Worm (Caenorhabditis elegans) whole organism, young adult: ENCODE data around the gene fubl-2.

Source experiments
- B0261.1 ChIP-seq: sonication (generic microtip); optimal IDR thresholded peaks from 2 replicates; lab custom pipeline; 2016; ENCODE audit warnings: mild to moderate bottlenecking, missing genetic modification characterization, moderate library complexity, missing compliant biosample characterization
- C06A6.2 ChIP-seq: fragments of 200-800 bp; sonication (Bioruptor generic); conservative IDR thresholded peaks from 2 replicates; pipeline ENCODE4 v1.3.6; 2022; ENCODE audit warnings: missing genetic modification characterization, missing compliant biosample characterization
- F10E7.11 ChIP-seq: sonication (generic microtip); optimal IDR thresholded peaks from 2 replicates; lab custom pipeline; 2017; ENCODE audit warnings: mild to moderate bottlenecking, missing genetic modification characterization, moderate library complexity, missing compliant biosample characterization
- F22D6.2 ChIP-seq: sonication (generic microtip); optimal IDR thresholded peaks from 2 replicates; lab custom pipeline; 2016; ENCODE audit warnings: mild to moderate bottlenecking, missing genetic modification characterization, missing compliant biosample characterization
- F23B12.7 ChIP-seq: sonication (generic microtip); optimal IDR thresholded peaks from 2 replicates; lab custom pipeline; 2017; ENCODE audit warnings: missing genetic modification characterization, mild to moderate bottlenecking, missing compliant biosample characterization, antibody characterized with exemption, moderate library complexity; ENCODE audit not compliant: insufficient read depth
- F52B5.7 ChIP-seq: sonication (generic microtip); optimal IDR thresholded peaks from 2 replicates; lab custom pipeline; 2016; ENCODE audit warnings: mild to moderate bottlenecking, missing genetic modification characterization, missing compliant biosample characterization
- F57C9.4 ChIP-seq: sonication (generic microtip); optimal IDR thresholded peaks from 2 replicates; lab custom pipeline; 2017; ENCODE audit warnings: mild to moderate bottlenecking, missing genetic modification characterization, missing compliant biosample characterization
- K12H6.12 ChIP-seq: fragments of 200-800 bp; sonication (Bioruptor generic); optimal IDR thresholded peaks from 2 replicates; lab custom pipeline; 2018; ENCODE audit warnings: mild to moderate bottlenecking, missing genetic modification characterization, missing compliant biosample characterization
- Y53G8AR.9 ChIP-seq: fragments of 200-800 bp; sonication (Bioruptor generic); conservative IDR thresholded peaks from 2 replicates; pipeline ENCODE4 v1.3.6; 2022; ENCODE audit warnings: missing genetic modification reagents, missing genetic modification characterization, missing compliant biosample characterization
- aptf-2 ChIP-seq: fragments of 200-800 bp; sonication (Bioruptor generic); conservative IDR thresholded peaks from 2 replicates; pipeline ENCODE4 v1.3.6; 2022; ENCODE audit warnings: missing genetic modification reagents, missing genetic modification characterization, missing compliant biosample characterization
- athp-1 ChIP-seq: sonication (generic microtip); optimal IDR thresholded peaks from 2 replicates; lab custom pipeline; 2017; ENCODE audit warnings: mild to moderate bottlenecking, missing genetic modification characterization, missing compliant biosample characterization
- attf-6 ChIP-seq: fragments of 200-800 bp; sonication (Bioruptor generic); IDR thresholded peaks from 2 replicates; pipeline ENCODE4 v1.3.6; 2022; ENCODE audit warnings: missing genetic modification reagents, missing genetic modification characterization, missing compliant biosample characterization
- bed-2 ChIP-seq: fragments of 200-800 bp; sonication (Bioruptor generic); IDR thresholded peaks from 2 replicates; pipeline ENCODE4 v1.3.6; 2022; ENCODE audit warnings: missing genetic modification reagents, missing genetic modification characterization, missing compliant biosample characterization
- cebp-2 ChIP-seq: fragments of 200-800 bp; sonication (Bioruptor generic); IDR thresholded peaks from 2 replicates; pipeline ENCODE4 v1.3.6; 2022; ENCODE audit warnings: missing genetic modification characterization, missing compliant biosample characterization
- dpl-1 ChIP-seq: fragments of 150-350 bp; optimal IDR thresholded peaks from 2 replicates; lab custom pipeline; 2014; ENCODE audit warnings: missing biosample characterization, missing genetic modification reagents, missing genetic modification characterization
- efl-1 ChIP-seq: fragments of 150-350 bp; optimal IDR thresholded peaks from 2 replicates; lab custom pipeline; 2014; ENCODE audit warnings: missing biosample characterization, missing genetic modification reagents, missing genetic modification characterization
- egrh-3 ChIP-seq: fragments of 200-800 bp; sonication (Bioruptor generic); IDR thresholded peaks from 2 replicates; pipeline ENCODE4 v1.3.6; 2022; ENCODE audit warnings: missing genetic modification reagents, missing genetic modification characterization, missing compliant biosample characterization
- ets-4 ChIP-seq: fragments of 200-800 bp; sonication (Bioruptor generic); optimal IDR thresholded peaks from 2 replicates; lab custom pipeline; 2018; ENCODE audit warnings: mild to moderate bottlenecking, missing genetic modification characterization, missing compliant biosample characterization
- fkh-3 ChIP-seq: sonication (generic microtip); optimal IDR thresholded peaks from 2 replicates; lab custom pipeline; 2016; ENCODE audit warnings: mild to moderate bottlenecking, missing genetic modification characterization, missing compliant biosample characterization
- lag-1 ChIP-seq: fragments of 200-800 bp; sonication (Bioruptor generic); IDR thresholded peaks from 2 replicates; pipeline ENCODE4 v1.3.6; 2022; ENCODE audit warnings: missing genetic modification reagents, missing genetic modification characterization, missing compliant biosample characterization
- let-607 ChIP-seq, 2 experiments: fragments of 200-800 bp in 1 of 2; sonication (Bioruptor generic) in 1 of 2; sonication (generic microtip) in 1 of 2; optimal IDR thresholded peaks; 2 replicates each; lab custom pipeline; 2016 to 2018; ENCODE audit warnings: mild to moderate bottlenecking in 2 of 2, missing compliant biosample characterization in 2 of 2, missing genetic modification characterization in 2 of 2, moderate library complexity in 2 of 2, missing genotype in 1 of 2
- mcd-1 ChIP-seq: fragments of 200-800 bp; sonication (Bioruptor generic); IDR thresholded peaks from 2 replicates; pipeline ENCODE4 v1.3.6; 2022; ENCODE audit warnings: missing genetic modification reagents, missing genetic modification characterization, missing compliant biosample characterization
- mel-28 ChIP-seq: sonication (generic microtip); optimal IDR thresholded peaks from 2 replicates; lab custom pipeline; 2016; ENCODE audit warnings: borderline replicate concordance, mild to moderate bottlenecking, missing genetic modification characterization, missing compliant biosample characterization
- mes-4 ChIP-seq: sonication (generic microtip); optimal IDR thresholded peaks from 2 replicates; lab custom pipeline; 2016; ENCODE audit warnings: missing genotype, missing genetic modification characterization, missing compliant biosample characterization
- mxl-1 ChIP-seq: sonication (generic microtip); optimal IDR thresholded peaks from 2 replicates; lab custom pipeline; 2016; ENCODE audit warnings: missing genetic modification characterization, missing compliant biosample characterization
- nhr-120 ChIP-seq: fragments of 200-800 bp; sonication (Bioruptor generic); IDR thresholded peaks from 2 replicates; pipeline ENCODE4 v1.3.6; 2022; ENCODE audit warnings: missing genetic modification characterization, missing compliant biosample characterization
- nhr-179 ChIP-seq: sonication (generic microtip); optimal IDR thresholded peaks from 2 replicates; lab custom pipeline; 2016; ENCODE audit warnings: mild to moderate bottlenecking, missing genetic modification characterization, missing compliant biosample characterization
- nhr-90 ChIP-seq: sonication (generic microtip); optimal IDR thresholded peaks from 2 replicates; lab custom pipeline; 2016; ENCODE audit warnings: missing genotype, mild to moderate bottlenecking, missing genetic modification characterization, missing compliant biosample characterization
- pbrm-1 ChIP-seq: fragments of 200-800 bp; sonication (Bioruptor generic); IDR thresholded peaks from 2 replicates; pipeline ENCODE4 v1.3.6; 2022; ENCODE audit warnings: missing genetic modification reagents, missing genetic modification characterization, missing compliant biosample characterization
- sdz-38 ChIP-seq: sonication (generic microtip); optimal IDR thresholded peaks from 2 replicates; lab custom pipeline; 2016; ENCODE audit warnings: missing genotype, missing genetic modification characterization, missing compliant biosample characterization
- zfh-2 ChIP-seq: fragments of 200-800 bp; sonication (Bioruptor generic); conservative IDR thresholded peaks from 2 replicates; pipeline ENCODE4 v1.3.6; 2022; ENCODE audit warnings: missing genetic modification reagents, missing genetic modification characterization, missing compliant biosample characterization
- zim-3 ChIP-seq: sonication (generic microtip); optimal IDR thresholded peaks from 2 replicates; lab custom pipeline; 2017; ENCODE audit warnings: mild to moderate bottlenecking, missing genetic modification characterization, moderate library complexity, missing compliant biosample characterization
- ztf-25 ChIP-seq: fragments of 200-800 bp; sonication (Bioruptor generic); IDR thresholded peaks from 2 replicates; pipeline ENCODE4 v1.3.6; 2022; ENCODE audit warnings: missing genetic modification reagents, missing genetic modification characterization, missing compliant biosample characterization
- ztf-26 ChIP-seq: sonication (generic microtip); optimal IDR thresholded peaks from 2 replicates; lab custom pipeline; 2017; ENCODE audit warnings: missing genetic modification characterization, missing compliant biosample characterization
- ztf-6 ChIP-seq: fragments of 200-800 bp; sonication (Bioruptor generic); IDR thresholded peaks from 2 replicates; pipeline ENCODE4 v1.3.6; 2022; ENCODE audit warnings: missing genetic modification reagents, missing genetic modification characterization, missing compliant biosample characterization

fubl-2 gene

ce11 chrIII:7080689-7081088 lies 6.9 kb downstream of the fubl-2 start, which contains the start of gene ZK418.7:
ZK418.7 (minus strand) TSS chrIII:7080789.
- no peak for TF ChIP-seq nhr-179 (tag; lab: Kevin White, UChicago)
- no peak for TF ChIP-seq fkh-3
- TF ChIP-seq cebp-2 (GFP tag; lab: Robert Waterston, UW), result no peak
- TF ChIP-seq nhr-90 (tag; lab: Kevin White, UChicago), result no peak
- TF ChIP-seq zfh-2 (GFP tag; lab: Robert Waterston, UW), result no peak
- TF ChIP-seq ztf-26 (tag; lab: Kevin White, UChicago), result no peak
- no peak for TF ChIP-seq egrh-3 (GFP tag; lab: Robert Waterston, UW)

ce11 chrIII:7078737-7079136 lies 8.8 kb downstream of the fubl-2 start, which contains the start of gene ZK418.6:
ZK418.6 (minus strand) TSS chrIII:7078837.
- TF ChIP-seq efl-1 (GFP tag; lab: Kevin White, UChicago) (no peak), ets-4 (GFP tag; lab: Kevin White, UChicago) (no peak), mxl-1 (tag; lab: Kevin White, UChicago) (no peak), C06A6.2 (no peak), nhr-120 (GFP tag; lab: Robert Waterston, UW) (no peak), sdz-38 (tag; lab: Kevin White, UChicago) (no peak), F22D6.2 (tag; lab: Kevin White, UChicago) (no peak), F57C9.4 (no peak), zim-3 (no peak), ztf-6 (GFP tag; lab: Robert Waterston, UW) (no peak), F23B12.7 (tag; lab: Kevin White, UChicago) (no peak), lag-1 (GFP tag; lab: Robert Waterston, UW) (no peak), B0261.1 (tag; lab: Kevin White, UChicago) (no peak), mel-28 (tag; lab: Kevin White, UChicago) (no peak), Y53G8AR.9 (GFP tag; lab: Robert Waterston, UW) (no peak), let-607 (tag; optimal IDR thresholded peaks at IDR 0.05; lab: Kevin White, UChicago) (no peak)

ce11 chrIII:7076386-7076785 lies 11.2 kb downstream of the fubl-2 start, which contains the start of gene ZK418.13:
ZK418.13 (minus strand) TSS chrIII:7076486.
- no peak for TF ChIP-seq cebp-2 (GFP tag; lab: Robert Waterston, UW)
- no peak for TF ChIP-seq mes-4
- no peak for TF ChIP-seq aptf-2 (GFP tag; lab: Robert Waterston, UW)
- no peak for TF ChIP-seq mcd-1 (GFP tag; lab: Robert Waterston, UW)
- TF ChIP-seq attf-6 (GFP tag; lab: Robert Waterston, UW), result no peak
- TF ChIP-seq ztf-25 (GFP tag; lab: Robert Waterston, UW), result no peak
- no peak for TF ChIP-seq mxl-1 (tag; lab: Kevin White, UChicago)
- no peak for TF ChIP-seq bed-2 (GFP tag; lab: Robert Waterston, UW)
- no peak for TF ChIP-seq pbrm-1 (GFP tag; lab: Robert Waterston, UW)
- TF ChIP-seq dpl-1 (GFP tag; lab: Kevin White, UChicago), result no peak
- TF ChIP-seq ztf-26 (tag; lab: Kevin White, UChicago), result no peak
- no peak for TF ChIP-seq K12H6.12
- TF ChIP-seq athp-1 (tag; lab: Kevin White, UChicago), result no peak
- TF ChIP-seq F52B5.7 (tag; lab: Kevin White, UChicago), result no peak
- no peak for TF ChIP-seq F10E7.11 (tag; lab: Kevin White, UChicago)
